Fruit fly (Drosophila melanogaster) whole organism, pupa: ENCODE measurements around the gene HP1D3csd.

Experiments
- CG10348 ChIP-seq: fragments of 200-800 bp; sonication (Bioruptor generic); IDR thresholded peaks from 2 replicates; pipeline ENCODE4 v1.3.6; 2022; ENCODE audit warnings: missing biosample characterization, missing genetic modification characterization
- CG12605 ChIP-seq: fragments of 200-800 bp; sonication (Bioruptor generic); IDR thresholded peaks from 2 replicates; pipeline ENCODE4 v1.3.6; 2022; ENCODE audit warnings: missing biosample characterization, missing genetic modification characterization
- CG13204 ChIP-seq: fragments of 200-800 bp; sonication (Bioruptor generic); optimal IDR thresholded peaks from 2 replicates; lab custom pipeline; 2018; ENCODE audit warnings: missing biosample characterization, mild to moderate bottlenecking, missing genetic modification characterization, moderate library complexity
- CG14655 ChIP-seq: fragments of 200-800 bp; sonication (Bioruptor generic); optimal IDR thresholded peaks from 3 replicates; lab custom pipeline; 2017; ENCODE audit warnings: mild to moderate bottlenecking, missing biosample characterization, missing genetic modification reagents, missing genetic modification characterization
- CG15710 ChIP-seq: fragments of 200-800 bp; sonication (Bioruptor generic); optimal IDR thresholded peaks from 2 replicates; lab custom pipeline; 2018; ENCODE audit warnings: missing biosample characterization, mild to moderate bottlenecking, missing genetic modification characterization, moderate library complexity
- CG17806 ChIP-seq: fragments of 200-800 bp; sonication (Bioruptor generic); optimal IDR thresholded peaks from 2 replicates; lab custom pipeline; 2018; ENCODE audit warnings: missing biosample characterization, mild to moderate bottlenecking, missing genetic modification characterization, moderate library complexity
- CG32121 ChIP-seq: fragments of 200-800 bp; sonication (Bioruptor generic); IDR thresholded peaks from 2 replicates; pipeline ENCODE4 v1.3.6; 2022; ENCODE audit warnings: missing biosample characterization, missing genetic modification characterization
- CG34367 ChIP-seq: fragments of 200-800 bp; sonication (Bioruptor generic); optimal IDR thresholded peaks from 2 replicates; lab custom pipeline; 2018; ENCODE audit warnings: missing biosample characterization, mild to moderate bottlenecking, missing genetic modification characterization
- CG4496 ChIP-seq: fragments of 200-800 bp; sonication (Bioruptor generic); IDR thresholded peaks from 3 replicates; pipeline ENCODE4 v1.3.6; 2022; ENCODE audit warnings: missing biosample characterization, missing genetic modification characterization
- CG8159 ChIP-seq: fragments of 200-800 bp; sonication (Bioruptor generic); optimal IDR thresholded peaks from 3 replicates; lab custom pipeline; 2018; ENCODE audit warnings: missing biosample characterization, mild to moderate bottlenecking, missing genetic modification characterization, moderate library complexity
- CG8301 ChIP-seq: fragments of 200-800 bp; sonication (Bioruptor generic); optimal IDR thresholded peaks from 2 replicates; lab custom pipeline; 2018; ENCODE audit warnings: missing biosample characterization, mild to moderate bottlenecking, missing genetic modification characterization
- CG9948 ChIP-seq: fragments of 200-800 bp; sonication (Bioruptor generic); optimal IDR thresholded peaks from 2 replicates; lab custom pipeline; 2018; ENCODE audit warnings: missing biosample characterization, mild to moderate bottlenecking, missing genetic modification characterization, moderate library complexity
- D1 ChIP-seq: fragments of 200-800 bp; sonication (Bioruptor generic); optimal IDR thresholded peaks from 2 replicates; lab custom pipeline; 2018; ENCODE audit warnings: missing biosample characterization, mild to moderate bottlenecking, missing genetic modification characterization, moderate library complexity
- EcR ChIP-seq: fragments of 200-800 bp; sonication (Bioruptor generic); optimal IDR thresholded peaks from 3 replicates; lab custom pipeline; 2019; ENCODE audit warnings: missing biosample characterization, missing genetic modification characterization, mild to moderate bottlenecking, moderate library complexity, missing genetic modification reagents
- Ets98B ChIP-seq: fragments of 200-800 bp; sonication (Bioruptor generic); IDR thresholded peaks from 2 replicates; pipeline ENCODE4 v1.3.6; 2022; ENCODE audit warnings: missing biosample characterization, missing genetic modification characterization
- Pif1A ChIP-seq: fragments of 200-800 bp; sonication (Bioruptor generic); optimal IDR thresholded peaks from 3 replicates; lab custom pipeline; 2016; ENCODE audit warnings: missing biosample characterization, missing genetic modification characterization
- Pif1B ChIP-seq: fragments of 200-800 bp; sonication (Bioruptor generic); optimal IDR thresholded peaks from 3 replicates; lab custom pipeline; 2016; ENCODE audit warnings: missing biosample characterization, missing genetic modification characterization
- Snoo ChIP-seq: fragments of 200-800 bp; sonication (Bioruptor generic); optimal IDR thresholded peaks from 3 replicates; lab custom pipeline; 2017; ENCODE audit warnings: missing biosample characterization, mild to moderate bottlenecking, missing genetic modification characterization, inconsistent platforms
- fd96Ca ChIP-seq: fragments of 200-800 bp; sonication (Bioruptor generic); IDR thresholded peaks from 3 replicates; pipeline ENCODE4 v1.3.6; 2022; ENCODE audit warnings: missing biosample characterization, missing genetic modification characterization
- gl ChIP-seq: fragments of 200-800 bp; sonication (Bioruptor generic); optimal IDR thresholded peaks from 2 replicates; lab custom pipeline; 2018; ENCODE audit warnings: missing biosample characterization, mild to moderate bottlenecking, missing genetic modification characterization
- rn ChIP-seq: fragments of 200-800 bp; sonication (Bioruptor generic); IDR thresholded peaks from 2 replicates; pipeline ENCODE4 v1.3.6; 2022; ENCODE audit warnings: missing biosample characterization, missing genetic modification characterization

HP1D3csd gene

dm6 chrX:19160635-19161407, 29.2 kb upstream of the HP1D3csd start:
- TF ChIP-seq CG9948 (tag; lab: Kevin White, UChicago) (peak; percentile 44), CG15710 (tag; lab: Kevin White, UChicago) (peak; percentile 52), CG34367 (tag; lab: Kevin White, UChicago) (peak; percentile 32), CG14655 (GFP tag; lab: Kevin White, UChicago) (peak; percentile 40), fd96Ca (GFP tag; lab: Robert Waterston, UW) (no peak), CG8159 (tag; lab: Kevin White, UChicago) (peak; percentile 69), CG13204 (GFP tag; lab: Kevin White, UChicago) (peak; percentile 47), CG10348 (no peak), rn (no peak), Pif1A (GFP tag; lab: Kevin White, UChicago) (no peak), CG4496 (no peak), EcR (GFP tag; lab: Kevin White, UChicago) (no peak), CG12605 (GFP tag; lab: Robert Waterston, UW) (no peak), Pif1B (no peak), Ets98B (GFP tag; lab: Robert Waterston, UW) (no peak), CG8301 (tag; lab: Kevin White, UChicago) (peak; percentile 20), Snoo (tag; lab: Kevin White, UChicago) (no peak), D1 (tag; lab: Kevin White, UChicago) (peak; percentile 21), CG32121 (no peak), gl (no peak), CG17806 (tag; lab: Kevin White, UChicago) (peak; percentile 7)

dm6 chrX:19162249-19162914, 27.6 kb upstream of the HP1D3csd start:
- TF ChIP-seq rn (0 out of 2 replicates have a peak, but pooled peaks have one; percentile 42), Snoo (tag; lab: Kevin White, UChicago) (peak; percentile 49), CG8159 (tag; lab: Kevin White, UChicago) (peak; percentile 69), CG10348 (no peak), gl (peak; percentile 43), CG32121 (peak; percentile 45; the same call in 1 of the 2 replicates), CG8301 (tag; lab: Kevin White, UChicago) (peak; percentile 52), CG17806 (tag; lab: Kevin White, UChicago) (peak; percentile 51), CG15710 (tag; lab: Kevin White, UChicago) (peak; percentile 78), CG14655 (GFP tag; lab: Kevin White, UChicago) (peak; percentile 64), Pif1B (peak; percentile 80), CG4496 (peak; percentile 41; the same call in 2 of the 3 replicates), CG34367 (tag; lab: Kevin White, UChicago) (peak; percentile 79), D1 (tag; lab: Kevin White, UChicago) (no peak), CG13204 (GFP tag; lab: Kevin White, UChicago) (peak; percentile 43), CG12605 (GFP tag; lab: Robert Waterston, UW) (no peak), CG9948 (tag; lab: Kevin White, UChicago) (peak; percentile 69), Pif1A (GFP tag; lab: Kevin White, UChicago) (peak; percentile 86), EcR (GFP tag; lab: Kevin White, UChicago) (no peak), fd96Ca (GFP tag; lab: Robert Waterston, UW) (peak; percentile 54; the same call in 1 of the 3 replicates), Ets98B (GFP tag; lab: Robert Waterston, UW) (peak; percentile 36)

- no peak for TF ChIP-seq CG34367 (tag; lab: Kevin White, UChicago)
- no peak for TF ChIP-seq CG13204 (GFP tag; lab: Kevin White, UChicago)
- TF ChIP-seq CG17806 (tag; lab: Kevin White, UChicago): no peak
- no peak for TF ChIP-seq CG9948 (tag; lab: Kevin White, UChicago)
- TF ChIP-seq CG8301 (tag; lab: Kevin White, UChicago): no peak
- TF ChIP-seq Ets98B (GFP tag; lab: Robert Waterston, UW): no peak
These were observed 26.6 kb upstream of the HP1D3csd start for dm6 chrX:19163446-19163845.

dm6 chrX:19164726-19165125, 25.3 kb upstream of the HP1D3csd start:
- no peak for TF ChIP-seq EcR (GFP tag; lab: Kevin White, UChicago)
- no peak for TF ChIP-seq CG10348
- no peak for TF ChIP-seq CG12605 (GFP tag; lab: Robert Waterston, UW)
- peak; percentile 23 for TF ChIP-seq Pif1A (GFP tag; lab: Kevin White, UChicago)
- TF ChIP-seq D1 (tag; lab: Kevin White, UChicago): no peak
- TF ChIP-seq Pif1B: no peak
- no peak for TF ChIP-seq CG8159 (tag; lab: Kevin White, UChicago)
- no peak for TF ChIP-seq CG34367 (tag; lab: Kevin White, UChicago)
- 0 out of 3 replicates have a peak, but pooled peaks have one; percentile 34 for TF ChIP-seq CG4496
- no peak for TF ChIP-seq rn
- no peak for TF ChIP-seq CG8301 (tag; lab: Kevin White, UChicago)
- TF ChIP-seq Ets98B (GFP tag; lab: Robert Waterston, UW): no peak
- TF ChIP-seq Snoo (tag; lab: Kevin White, UChicago): peak; percentile 58
- no peak for TF ChIP-seq CG14655 (GFP tag; lab: Kevin White, UChicago)
- peak; percentile 17 for TF ChIP-seq CG9948 (tag; lab: Kevin White, UChicago)
